Worm (Caenorhabditis elegans): ENCODE data around the gene C54G10.1.
A peak's percentile ranks its signal among the peaks of the same experiment; 100 is the strongest.

The C54G10.1 gene

ce11 chrV:14620835-14621234, 20.1 kb upstream of the C54G10.1 start, which contains the start of gene hot-1:
TSS of gene hot-1 (plus strand) at chrV:14621135.
- TF ChIP-seq K02D7.2 (tag; optimal IDR thresholded peaks at IDR 0.05) (no peak), madf-2 (tag; optimal IDR thresholded peaks at IDR 0.05) (no peak), pros-1 (tag; optimal IDR thresholded peaks at IDR 0.05) (no peak), ttx-3 (tag; optimal IDR thresholded peaks at IDR 0.05) (no peak), nhr-232 (tag; optimal IDR thresholded peaks at IDR 0.05) (no peak), pqm-1 (tag; optimal IDR thresholded peaks at IDR 0.05) (no peak), elt-4 (tag; optimal IDR thresholded peaks at IDR 0.05) (no peak), unc-42 (tag; optimal IDR thresholded peaks at IDR 0.05) (no peak), npax-4 (tag; optimal IDR thresholded peaks at IDR 0.05) (no peak), pax-1 (tag; optimal IDR thresholded peaks at IDR 0.05) (no peak), F13H6.1 (tag; optimal IDR thresholded peaks at IDR 0.05) (no peak), ceh-14 (tag; optimal IDR thresholded peaks at IDR 0.05) (no peak), ceh-9 (tag; optimal IDR thresholded peaks at IDR 0.05) (no peak), lim-6 (tag; optimal IDR thresholded peaks at IDR 0.05) (no peak), ceh-2 (tag; optimal IDR thresholded peaks at IDR 0.05) (no peak), hlh-15 (tag; optimal IDR thresholded peaks at IDR 0.05) (no peak), nfya-1 (tag; optimal IDR thresholded peaks at IDR 0.05) (no peak), unc-55 (GFP tag; optimal IDR thresholded peaks at IDR 0.05) (no peak), C08G9.2 (tag; optimal IDR thresholded peaks at IDR 0.05) (no peak)

ce11 chrV:14625662-14626061, 15.2 kb upstream of the C54G10.1 start:
- TF ChIP-seq ceh-18 (tag; optimal IDR thresholded peaks at IDR 0.05) (peak; percentile 16), rnt-1 (tag; optimal IDR thresholded peaks at IDR 0.05) (peak; percentile 34), nhr-11 (tag; optimal IDR thresholded peaks at IDR 0.05) (no peak), pax-1 (tag; optimal IDR thresholded peaks at IDR 0.05) (no peak), sox-4 (tag; optimal IDR thresholded peaks at IDR 0.05) (no peak), unc-55 (GFP tag; optimal IDR thresholded peaks at IDR 0.05) (peak; percentile 85)

ce11 chrV:14631588-14631987, 9.3 kb upstream of the C54G10.1 start, which contains the start of gene F43D2.3:
TSS of gene F43D2.3 (plus strand) at chrV:14631888.
- TF ChIP-seq pag-3 (tag; optimal IDR thresholded peaks at IDR 0.05; ENCODE audit: borderline replicate concordance) (no peak), fkh-6 (tag; optimal IDR thresholded peaks at IDR 0.05) (no peak), unc-3 (GFP tag; conservative IDR thresholded peaks at IDR 0.05) (no peak), unc-3 (tag; optimal IDR thresholded peaks at IDR 0.05) (no peak), pha-4 (tag; optimal IDR thresholded peaks at IDR 0.05) (no peak), tbx-7 (tag; optimal IDR thresholded peaks at IDR 0.05) (no peak), F13H6.1 (tag; optimal IDR thresholded peaks at IDR 0.05) (no peak), ceh-22 (tag; optimal IDR thresholded peaks at IDR 0.05) (no peak), ref-2 (tag; optimal IDR thresholded peaks at IDR 0.05) (no peak), unc-42 (tag; optimal IDR thresholded peaks at IDR 0.05) (no peak), Y22D7AL.16 (tag; optimal IDR thresholded peaks at IDR 0.05) (no peak), hlh-8 (tag; optimal IDR thresholded peaks at IDR 0.05) (no peak), ahr-1 (tag; optimal IDR thresholded peaks at IDR 0.05) (no peak), nfya-1 (tag; optimal IDR thresholded peaks at IDR 0.05) (no peak), ceh-6 (GFP tag; optimal IDR thresholded peaks at IDR 0.05) (no peak), mec-3 (tag; optimal IDR thresholded peaks at IDR 0.05; ENCODE audit: borderline replicate concordance) (no peak), ceh-24 (tag; optimal IDR thresholded peaks at IDR 0.05) (no peak), pros-1 (tag; optimal IDR thresholded peaks at IDR 0.05) (no peak)

ce11 chrV:14633319-14633718, 7.6 kb upstream of the C54G10.1 start:
- TF ChIP-seq T23F11.4 (GFP tag; optimal IDR thresholded peaks at IDR 0.05) (no peak), pha-2 (tag; optimal IDR thresholded peaks at IDR 0.05) (no peak), ceh-30 (tag; optimal IDR thresholded peaks at IDR 0.05) (no peak), hlh-13 (GFP tag; optimal IDR thresholded peaks at IDR 0.05) (no peak), pros-1 (tag; optimal IDR thresholded peaks at IDR 0.05) (no peak), ets-4 (tag; optimal IDR thresholded peaks at IDR 0.05) (no peak), ref-2 (tag; optimal IDR thresholded peaks at IDR 0.05) (no peak), pha-4 (tag; optimal IDR thresholded peaks at IDR 0.05) (no peak), elt-4 (tag; optimal IDR thresholded peaks at IDR 0.05) (no peak), hlh-15 (tag; optimal IDR thresholded peaks at IDR 0.05) (no peak), ttx-3 (tag; optimal IDR thresholded peaks at IDR 0.05) (no peak), ceh-18 (tag; optimal IDR thresholded peaks at IDR 0.05) (no peak), hlh-6 (tag; optimal IDR thresholded peaks at IDR 0.05) (no peak)
